Fruit fly (Drosophila melanogaster): ENCODE results near the gene capt.

The capt gene

DNA sequence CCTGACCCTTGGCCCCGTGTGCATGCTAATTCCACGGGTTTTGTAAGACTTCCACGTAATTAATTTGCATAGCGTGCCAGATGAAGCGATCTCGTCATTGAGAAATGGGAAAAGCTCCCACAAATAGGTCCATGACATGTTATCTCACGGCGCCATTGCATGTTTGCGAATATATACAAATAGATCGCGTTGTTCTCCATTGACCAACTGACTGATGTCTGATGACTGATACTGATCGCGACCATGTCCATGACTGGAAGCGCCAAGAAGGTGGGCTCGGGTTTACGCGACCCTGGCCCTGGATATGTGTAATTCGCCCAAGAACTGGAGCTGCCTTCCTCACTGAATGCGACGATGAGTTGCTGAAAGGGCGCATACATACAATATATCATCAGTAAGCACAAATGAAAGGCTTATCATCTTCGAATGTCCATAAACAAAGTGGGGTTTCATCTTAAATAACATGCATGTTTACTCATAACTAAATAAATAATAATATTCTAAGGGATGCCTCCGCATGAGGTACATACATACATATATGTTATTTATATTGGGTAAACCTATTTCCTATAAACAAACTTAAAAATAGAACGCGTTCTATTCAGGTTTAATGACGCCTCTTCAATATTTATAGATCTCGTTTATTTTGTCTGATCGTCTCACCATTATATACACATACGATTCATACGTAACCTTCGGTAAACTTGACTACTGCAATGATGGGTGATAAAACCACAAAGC is 34.8 kb downstream of the capt start (continued):
- TF ChIP-seq CG34376 (GFP tag; optimal IDR thresholded peaks at IDR 0.05), result no peak
- TF ChIP-seq ab (GFP tag; optimal IDR thresholded peaks at IDR 0.05), result no peak
- TF ChIP-seq jing (GFP tag; optimal IDR thresholded peaks at IDR 0.05), result no peak
- no peak for TF ChIP-seq Optix (GFP tag; IDR thresholded peaks at IDR 0.05)
- TF ChIP-seq Atf3 (GFP tag; optimal IDR thresholded peaks at IDR 0.05), result no peak
- no peak for TF ChIP-seq jumu (GFP tag; optimal IDR thresholded peaks at IDR 0.05)
- no peak for TF ChIP-seq CTCF (GFP tag; optimal IDR thresholded peaks at IDR 0.05)
- no peak for TF ChIP-seq Opbp (GFP tag; IDR thresholded peaks at IDR 0.05; ENCODE audit: partially characterized antibody)
- TF ChIP-seq CG11247 (GFP tag; IDR thresholded peaks at IDR 0.05), result no peak
- TF ChIP-seq ssp (GFP tag; IDR thresholded peaks at IDR 0.05), result no peak
- TF ChIP-seq HmgD (GFP tag; optimal IDR thresholded peaks at IDR 0.05), result no peak
- TF ChIP-seq mld (GFP tag; IDR thresholded peaks at IDR 0.05; ENCODE audit: partially characterized antibody), result no peak
- TF ChIP-seq HLH54F (GFP tag; optimal IDR thresholded peaks at IDR 0.05), result no peak
- no peak for TF ChIP-seq CG2120 (GFP tag; optimal IDR thresholded peaks at IDR 0.05)
- TF ChIP-seq CG1024 (GFP tag; IDR thresholded peaks at IDR 0.05), result no peak
- TF ChIP-seq CG18262 (tag; optimal IDR thresholded peaks at IDR 0.05), result peak; percentile 68
- peak; percentile 37 for TF ChIP-seq CG7839 (tag; optimal IDR thresholded peaks at IDR 0.05)
- no peak for TF ChIP-seq Abd-B (GFP tag; optimal IDR thresholded peaks at IDR 0.05)
- no peak for TF ChIP-seq ro (GFP tag; IDR thresholded peaks at IDR 0.05)
- no peak for TF ChIP-seq Neu2 (GFP tag; optimal IDR thresholded peaks at IDR 0.05; ENCODE audit: borderline replicate concordance)
- TF ChIP-seq pnt (GFP tag; optimal IDR thresholded peaks at IDR 0.05), result no peak
- TF ChIP-seq CG8944 (GFP tag; optimal IDR thresholded peaks at IDR 0.05), result no peak
- TF ChIP-seq CG3726 (GFP tag; IDR thresholded peaks at IDR 0.05), result 0 out of 3 replicates have a peak, but pooled peaks have one; percentile 14
- TF ChIP-seq NFAT (GFP tag; IDR thresholded peaks at IDR 0.05), result no peak
- no peak for TF ChIP-seq CG9876 (GFP tag; optimal IDR thresholded peaks at IDR 0.05)
- TF ChIP-seq CG9727 (GFP tag; optimal IDR thresholded peaks at IDR 0.05), result peak; percentile 74
- no peak for TF ChIP-seq B-H1 (GFP tag; IDR thresholded peaks at IDR 0.05)
- peak; percentile 66 for TF ChIP-seq MTF-1 (GFP tag; optimal IDR thresholded peaks at IDR 0.05; ENCODE audit: borderline replicate concordance)
- no peak for TF ChIP-seq HLH4C (GFP tag; IDR thresholded peaks at IDR 0.05; ENCODE audit: partially characterized antibody)
- TF ChIP-seq HmgZ (tag; optimal IDR thresholded peaks at IDR 0.05), result peak; percentile 23
- 0 out of 3 replicates have a peak, but pooled peaks have one; percentile 40 for TF ChIP-seq z (GFP tag; IDR thresholded peaks at IDR 0.05)
- TF ChIP-seq CG10366 (GFP tag; IDR thresholded peaks at IDR 0.05), result no peak
- TF ChIP-seq knrl (GFP tag; IDR thresholded peaks at IDR 0.05; ENCODE audit: partially characterized antibody), result no peak
- TF ChIP-seq CG6175 (GFP tag; IDR thresholded peaks at IDR 0.05), result no peak
- TF ChIP-seq CG12942 (GFP tag; optimal IDR thresholded peaks at IDR 0.05), result peak; percentile 1
- TF ChIP-seq CG7928 (GFP tag; optimal IDR thresholded peaks at IDR 0.05), result no peak
- peak; percentile 19 for TF ChIP-seq caup (GFP tag; optimal IDR thresholded peaks at IDR 0.05; ENCODE audit: severe bottlenecking)
- TF ChIP-seq ci (GFP tag; IDR thresholded peaks at IDR 0.05), result no peak
- TF ChIP-seq CG33213 (GFP tag; optimal IDR thresholded peaks at IDR 0.05), result no peak
- peak; percentile 21; the same call in 1 of the 2 replicates for TF ChIP-seq CG4360 (GFP tag; IDR thresholded peaks at IDR 0.05)
- no peak for TF ChIP-seq CG14441 (GFP tag; IDR thresholded peaks at IDR 0.05)
- peak; percentile 77 for TF ChIP-seq Blimp-1 (GFP tag; optimal IDR thresholded peaks at IDR 0.05)
- TF ChIP-seq aop (GFP tag; IDR thresholded peaks at IDR 0.05), result no peak
- TF ChIP-seq bab2 (GFP tag; optimal IDR thresholded peaks at IDR 0.05), result peak; percentile 67
- TF ChIP-seq inv (GFP tag; IDR thresholded peaks at IDR 0.05; ENCODE audit: partially characterized antibody), result no peak
- TF ChIP-seq nau (GFP tag; optimal IDR thresholded peaks at IDR 0.05), result peak; percentile 50
- TF ChIP-seq Meics (GFP tag; optimal IDR thresholded peaks at IDR 0.05), result no peak
- no peak for TF ChIP-seq crol (GFP tag; IDR thresholded peaks at IDR 0.05)
- TF ChIP-seq CG13123 (GFP tag; optimal IDR thresholded peaks at IDR 0.05), result peak; percentile 18
- TF ChIP-seq Tbp (GFP tag; optimal IDR thresholded peaks at IDR 0.05), result no peak
- peak; percentile 72 for TF ChIP-seq gem (tag; optimal IDR thresholded peaks at IDR 0.05)
